Fruit fly (Drosophila melanogaster) whole organism, embryonic: ENCODE results near the gene Gale.
A peak's percentile ranks its signal among the peaks of the same experiment; 100 is the strongest.

Experiments used
- ATbp ChIP-seq: fragments of 200-800 bp; sonication (Bioruptor generic); optimal IDR thresholded peaks from 2 replicates; lab custom pipeline; 2017; ENCODE audit warnings: missing biosample characterization, mild to moderate bottlenecking, missing genetic modification characterization, missing genetic modification reagents
- Antp ChIP-seq: fragments of 200-800 bp; sonication (Bioruptor generic); optimal IDR thresholded peaks from 3 replicates; lab custom pipeline; 2016; ENCODE audit warnings: missing biosample characterization, missing genetic modification characterization
- B-H2 ChIP-seq: fragments of 200-800 bp; sonication (Bioruptor generic); optimal IDR thresholded peaks from 2 replicates; lab custom pipeline; 2018; ENCODE audit warnings: missing biosample characterization, mild to moderate bottlenecking, missing genetic modification characterization
- CG12155 ChIP-seq: fragments of 200-800 bp; sonication (Bioruptor generic); optimal IDR thresholded peaks from 3 replicates; lab custom pipeline; 2016; ENCODE audit warnings: missing biosample characterization, missing genetic modification characterization
- CG14710 ChIP-seq: fragments of 200-800 bp; sonication (Bioruptor generic); optimal IDR thresholded peaks from 3 replicates; lab custom pipeline; 2019; ENCODE audit warnings: missing biosample characterization, mild to moderate bottlenecking, missing genetic modification characterization, moderate library complexity
- CG14860 ChIP-seq: fragments of 200-800 bp; sonication (Bioruptor generic); IDR thresholded peaks from 3 replicates; pipeline ENCODE4 v1.3.6; 2022; ENCODE audit warnings: missing biosample characterization, missing genetic modification characterization; ENCODE audit not compliant: partially characterized antibody
- CG17802 ChIP-seq: fragments of 200-800 bp; sonication (Bioruptor generic); optimal IDR thresholded peaks from 2 replicates; lab custom pipeline; 2018; ENCODE audit warnings: missing biosample characterization, mild to moderate bottlenecking, missing genetic modification characterization, moderate library complexity
- CG1792 ChIP-seq: fragments of 200-800 bp; sonication (Bioruptor generic); optimal IDR thresholded peaks from 2 replicates; lab custom pipeline; 2016; ENCODE audit warnings: missing biosample characterization, missing genetic modification characterization
- CG2202 ChIP-seq: fragments of 200-800 bp; sonication (Bioruptor generic); optimal IDR thresholded peaks from 2 replicates; lab custom pipeline; 2018; ENCODE audit warnings: missing biosample characterization, mild to moderate bottlenecking, missing genetic modification characterization
- CG3838 ChIP-seq: fragments of 200-800 bp; sonication (Bioruptor generic); optimal IDR thresholded peaks from 3 replicates; lab custom pipeline; 2016; ENCODE audit warnings: missing biosample characterization, missing genetic modification characterization
- CG43689 ChIP-seq: fragments of 200-800 bp; sonication (Bioruptor generic); IDR thresholded peaks from 2 replicates; pipeline ENCODE4 v1.3.6; 2022; ENCODE audit warnings: missing biosample characterization, missing genetic modification characterization
- CG5180 ChIP-seq: fragments of 200-800 bp; sonication (Bioruptor generic); optimal IDR thresholded peaks from 3 replicates; lab custom pipeline; 2017; ENCODE audit warnings: missing biosample characterization, missing genetic modification characterization, mild to moderate bottlenecking, moderate library complexity, missing genetic modification reagents
- CG5953 ChIP-seq: fragments of 200-800 bp; sonication (Bioruptor generic); IDR thresholded peaks from 2 replicates; pipeline ENCODE4 v1.3.6; 2022; ENCODE audit warnings: missing biosample characterization, missing genetic modification characterization
- CG6791 ChIP-seq: fragments of 200-800 bp; sonication (Bioruptor generic); IDR thresholded peaks from 3 replicates; pipeline ENCODE4 v1.3.6; 2022; ENCODE audit warnings: missing biosample characterization, missing genetic modification characterization; ENCODE audit not compliant: partially characterized antibody
- CG9797 ChIP-seq: fragments of 200-800 bp; sonication (Bioruptor generic); optimal IDR thresholded peaks from 3 replicates; lab custom pipeline; 2018; ENCODE audit warnings: missing biosample characterization, mild to moderate bottlenecking, missing genetic modification characterization
- Camta ChIP-seq: fragments of 200-800 bp; sonication (Bioruptor generic); optimal IDR thresholded peaks from 2 replicates; lab custom pipeline; 2016; ENCODE audit warnings: missing biosample characterization, missing genetic modification characterization
- Dad ChIP-seq: fragments of 200-800 bp; sonication (Bioruptor generic); optimal IDR thresholded peaks from 3 replicates; lab custom pipeline; 2016; ENCODE audit warnings: missing biosample characterization, missing genetic modification characterization
- Dfd ChIP-seq, 2 experiments: fragments of >200 bp; optimal IDR thresholded peaks; 2 replicates each; lab custom pipeline; 2017; ENCODE audit warnings: missing biosample characterization in 2 of 2, missing genetic modification characterization in 2 of 2
- Ets65A ChIP-seq: fragments of 200-800 bp; sonication (Bioruptor generic); peaks from one replicate; lab custom pipeline; 2016; ENCODE audit warnings: missing biosample characterization, missing genetic modification characterization
- MTF-1 ChIP-seq: fragments of 200-800 bp; sonication (Bioruptor generic); optimal IDR thresholded peaks from 2 replicates; lab custom pipeline; 2018; ENCODE audit warnings: missing biosample characterization, mild to moderate bottlenecking, missing genetic modification characterization, borderline replicate concordance
- Med ChIP-seq: fragments of 200-800 bp; sonication (Bioruptor generic); peaks from one replicate; lab custom pipeline; 2016; ENCODE audit warnings: missing biosample characterization, missing genetic modification characterization, mild to moderate bottlenecking, inconsistent platforms, moderate library complexity
- Spps ChIP-seq: fragments of 200-800 bp; sonication (Bioruptor generic); optimal IDR thresholded peaks from 2 replicates; lab custom pipeline; 2018; ENCODE audit warnings: missing biosample characterization, mild to moderate bottlenecking, missing genetic modification characterization
- Taf1 ChIP-seq: fragments of 200-800 bp; sonication (Bioruptor generic); IDR thresholded peaks from 2 replicates; pipeline ENCODE4 v1.3.6; 2022; ENCODE audit warnings: missing biosample characterization, missing genetic modification characterization
- Tbp ChIP-seq: fragments of >200 bp; optimal IDR thresholded peaks from 2 replicates; lab custom pipeline; 2018; ENCODE audit warnings: missing biosample characterization, missing genetic modification characterization
- amos ChIP-seq: fragments of 200-800 bp; sonication (Bioruptor generic); IDR thresholded peaks from 2 replicates; pipeline ENCODE4 v1.3.6; 2022; ENCODE audit warnings: missing biosample characterization, missing genetic modification characterization; ENCODE audit not compliant: partially characterized antibody
- ash1 ChIP-seq: fragments of 200-800 bp; sonication (Bioruptor generic); optimal IDR thresholded peaks from 2 replicates; lab custom pipeline; 2018; ENCODE audit warnings: missing biosample characterization, mild to moderate bottlenecking, missing genetic modification characterization
- chm ChIP-seq: fragments of 200-800 bp; sonication (Bioruptor generic); IDR thresholded peaks from 2 replicates; pipeline ENCODE4 v1.3.6; 2022; ENCODE audit warnings: missing biosample characterization, missing genetic modification characterization
- cwo ChIP-seq: fragments of 200-800 bp; sonication (Bioruptor generic); optimal IDR thresholded peaks from 3 replicates; lab custom pipeline; 2017; ENCODE audit warnings: missing biosample characterization, missing genetic modification characterization, mild to moderate bottlenecking, moderate library complexity, missing genetic modification reagents
- dan ChIP-seq: fragments of 200-800 bp; sonication (Bioruptor generic); IDR thresholded peaks from 2 replicates; pipeline ENCODE4 v1.3.6; 2022; ENCODE audit warnings: missing biosample characterization, missing genetic modification characterization
- dm ChIP-seq: fragments of 200-800 bp; sonication (Bioruptor generic); optimal IDR thresholded peaks from 3 replicates; lab custom pipeline; 2016; ENCODE audit warnings: missing biosample characterization, missing genetic modification characterization
- dpn ChIP-seq, 2 experiments: fragments of 200-800 bp; sonication (Bioruptor generic); optimal IDR thresholded peaks; 3 replicates each; lab custom pipeline; 2016; ENCODE audit warnings: missing biosample characterization in 2 of 2, missing genetic modification characterization in 2 of 2
- gsb ChIP-seq: fragments of 200-800 bp; sonication (Bioruptor generic); IDR thresholded peaks from 2 replicates; pipeline ENCODE4 v1.3.6; 2022; ENCODE audit warnings: missing biosample characterization, missing genetic modification characterization
- gsb-n ChIP-seq: fragments of 200-800 bp; sonication (Bioruptor generic); optimal IDR thresholded peaks from 3 replicates; lab custom pipeline; 2018; ENCODE audit warnings: missing biosample characterization, mild to moderate bottlenecking, missing genetic modification characterization
- gt ChIP-seq: fragments of 200-800 bp; sonication (Bioruptor generic); IDR thresholded peaks from 2 replicates; pipeline ENCODE4 v1.3.6; 2022; ENCODE audit warnings: missing biosample characterization, missing genetic modification characterization
- jumu ChIP-seq: fragments of 200-800 bp; sonication (Bioruptor generic); optimal IDR thresholded peaks from 3 replicates; lab custom pipeline; 2016; ENCODE audit warnings: missing biosample characterization, missing genetic modification characterization
- kah ChIP-seq: fragments of 200-800 bp; sonication (Bioruptor generic); optimal IDR thresholded peaks from 2 replicates; lab custom pipeline; 2018; ENCODE audit warnings: missing biosample characterization, mild to moderate bottlenecking, missing genetic modification characterization
- kni ChIP-seq: fragments of 200-800 bp; sonication (Bioruptor generic); optimal IDR thresholded peaks from 3 replicates; lab custom pipeline; 2017; ENCODE audit warnings: mild to moderate bottlenecking, missing biosample characterization, missing genetic modification reagents, missing genetic modification characterization
- lbe ChIP-seq: fragments of 200-800 bp; sonication (Bioruptor generic); optimal IDR thresholded peaks from 2 replicates; lab custom pipeline; 2016; ENCODE audit warnings: missing biosample characterization, mild to moderate bottlenecking, missing genetic modification characterization
- lilli ChIP-seq: fragments of 200-800 bp; sonication (Bioruptor generic); optimal IDR thresholded peaks from 3 replicates; lab custom pipeline; 2016; ENCODE audit warnings: missing biosample characterization, missing genetic modification characterization
- mam ChIP-seq: fragments of 200-800 bp; sonication (Bioruptor generic); optimal IDR thresholded peaks from 3 replicates; lab custom pipeline; 2016; ENCODE audit warnings: missing biosample characterization, missing genetic modification characterization
- pan ChIP-seq, 4 experiments: fragments of >200 bp in 3 of 4; fragments of 200-800 bp in 1 of 4; sonication (Bioruptor generic) in 1 of 4; optimal IDR thresholded peaks in 3 of 4; IDR thresholded peaks in 1 of 4; 2 replicates each; pipeline versions ENCODE4 v1.3.6 to Lab custom; 2017 to 2022; ENCODE audit warnings: missing biosample characterization in 2 of 4, missing genetic modification characterization in 2 of 4, mixed read lengths in 1 of 4
- phol ChIP-seq: fragments of 200-800 bp; sonication (Bioruptor generic); optimal IDR thresholded peaks from 3 replicates; lab custom pipeline; 2018; ENCODE audit warnings: missing biosample characterization, mild to moderate bottlenecking, missing genetic modification characterization, moderate library complexity
- prd ChIP-seq, 3 experiments: fragments of >200 bp in 2 of 3; fragments of 200-800 bp in 1 of 3; sonication (Bioruptor generic) in 1 of 3; optimal IDR thresholded peaks in 2 of 3; IDR thresholded peaks in 1 of 3; 2 replicates in 2 of 3; 3 replicates in 1 of 3; pipeline versions ENCODE4 v1.3.6 to Lab custom; 2017 to 2022; ENCODE audit warnings: missing biosample characterization in 1 of 3, missing genetic modification characterization in 1 of 3
- salm ChIP-seq: fragments of 200-800 bp; sonication (Bioruptor generic); optimal IDR thresholded peaks from 2 replicates; lab custom pipeline; 2018; ENCODE audit warnings: missing biosample characterization, mild to moderate bottlenecking, missing genetic modification characterization
- sqz ChIP-seq: fragments of 200-800 bp; sonication (Bioruptor generic); optimal IDR thresholded peaks from 3 replicates; lab custom pipeline; 2018; ENCODE audit warnings: missing biosample characterization, mild to moderate bottlenecking, missing genetic modification characterization
- vvl ChIP-seq: fragments of 200-800 bp; sonication (Bioruptor generic); IDR thresholded peaks from 2 replicates; pipeline ENCODE4 v1.3.6; 2022; ENCODE audit warnings: missing biosample characterization, missing genetic modification characterization

The Gale gene

DNA sequence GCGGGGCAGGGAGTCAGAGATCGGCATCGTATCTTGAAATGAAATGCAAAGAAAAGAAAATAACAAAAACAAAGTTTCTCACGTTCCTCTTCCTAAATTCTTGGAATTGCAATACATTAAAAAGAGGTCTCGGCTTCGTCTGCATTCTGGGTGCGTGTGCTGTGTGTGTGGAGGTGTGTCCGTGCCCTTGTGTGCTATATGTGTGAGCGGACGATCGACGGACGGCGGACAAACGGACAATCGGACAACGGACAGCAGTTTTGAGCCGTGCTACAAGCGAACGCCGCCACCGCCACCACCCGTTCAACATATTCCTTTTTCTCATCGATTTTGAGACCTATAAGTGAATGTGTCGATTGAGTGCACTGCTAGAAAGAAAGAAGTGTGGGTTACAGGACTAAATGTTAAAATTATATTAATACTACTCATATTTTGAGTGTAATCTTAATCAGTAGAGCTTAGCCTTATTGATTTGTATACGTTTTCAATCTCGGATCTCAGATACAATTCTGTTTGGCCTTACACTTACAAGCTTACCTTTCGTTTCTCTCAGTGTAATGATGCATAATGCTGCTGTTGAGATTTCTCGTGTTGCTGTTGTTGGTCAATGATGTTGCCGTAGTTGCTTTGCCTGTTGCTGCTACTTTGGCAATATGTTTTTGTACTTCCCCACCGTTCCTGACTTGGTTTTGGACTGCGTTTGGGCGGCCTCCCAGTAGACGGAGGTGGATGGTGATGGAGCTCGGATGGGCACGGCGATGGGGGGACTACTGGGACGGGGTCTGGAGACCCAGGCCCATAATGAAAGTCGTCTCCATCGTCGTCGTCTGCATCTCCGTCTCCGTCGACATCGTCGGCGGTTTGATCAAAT, 27.0 kb upstream of the Gale start (continued):
- TF ChIP-seq CG3838 = peak; percentile 35
- peak; percentile 89 for TF ChIP-seq gsb-n (tag; lab: Kevin White, UChicago)
- TF ChIP-seq ash1 = no peak

DNA sequence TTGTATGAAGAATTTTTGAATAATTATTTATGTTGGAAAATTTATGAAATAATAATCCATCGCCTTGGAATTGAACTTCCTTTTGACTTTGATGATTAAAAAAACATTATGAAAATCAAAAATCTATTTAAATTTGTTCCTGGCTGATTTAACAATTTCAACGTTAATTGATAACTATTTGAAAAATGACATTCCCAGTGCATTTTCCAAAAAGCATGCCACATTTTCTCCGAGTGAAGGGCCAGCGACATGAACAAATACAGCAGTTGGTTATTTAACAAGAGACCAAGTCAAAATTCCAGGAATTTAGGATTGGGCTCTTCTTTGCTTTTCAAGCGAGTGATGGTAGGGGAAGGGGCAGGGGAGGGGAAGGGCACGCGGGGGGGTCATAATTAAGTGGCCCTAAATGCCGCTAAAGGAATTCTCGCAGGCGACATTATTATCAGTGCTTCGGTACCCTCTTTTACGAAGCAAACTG, 26.0 kb upstream of the Gale start:
- no peak for TF ChIP-seq dm (GFP tag; lab: Kevin White, UChicago)
- TF ChIP-seq Taf1 (GFP tag; lab: Robert Waterston, UW) = no peak
- no peak for TF ChIP-seq ATbp (GFP tag; lab: Kevin White, UChicago)
- TF ChIP-seq pan (optimal IDR thresholded peaks at IDR 0.05; lab: Kevin White, UChicago) = no peak
- TF ChIP-seq pan (GFP tag; optimal IDR thresholded peaks at IDR 0.05 in 1 of 2, IDR thresholded peaks at IDR 0.05 in 1 of 2) = no peak
- no peak for TF ChIP-seq Med (GFP tag; lab: Kevin White, UChicago)
- no peak for TF ChIP-seq Dfd (GFP tag; optimal IDR thresholded peaks at IDR 0.05; lab: Kevin White, UChicago)
- peak; percentile 24 for TF ChIP-seq lilli
- TF ChIP-seq gt (GFP tag; lab: Robert Waterston, UW) = no peak
- TF ChIP-seq CG1792 (GFP tag; lab: Kevin White, UChicago) = no peak
- TF ChIP-seq CG17802 (tag; lab: Kevin White, UChicago) = peak; percentile 10
- TF ChIP-seq phol = peak; percentile 74
- TF ChIP-seq gsb (GFP tag; lab: Robert Waterston, UW) = no peak
- peak; percentile 85 for TF ChIP-seq CG14710 (tag; lab: Kevin White, UChicago)
- TF ChIP-seq mam (GFP tag; lab: Kevin White, UChicago) = no peak
- TF ChIP-seq dan (GFP tag; lab: Robert Waterston, UW) = no peak
- TF ChIP-seq chm (GFP tag; lab: Robert Waterston, UW) = peak; percentile 52; the same call in 1 of the 2 replicates
- TF ChIP-seq Camta = peak; percentile 28
- peak; percentile 74 for TF ChIP-seq Spps (tag; lab: Kevin White, UChicago)
- peak; percentile 42 for TF ChIP-seq sqz (GFP tag; lab: Kevin White, UChicago)
- TF ChIP-seq prd (optimal IDR thresholded peaks at IDR 0.05; lab: Kevin White, UChicago) = no peak
- peak; percentile 45; the same call in 2 of the 3 replicates for TF ChIP-seq prd (GFP tag; IDR thresholded peaks at IDR 0.05; lab: Robert Waterston, UW)
- no peak for TF ChIP-seq CG43689 (GFP tag; lab: Robert Waterston, UW)
- TF ChIP-seq Ets65A (GFP tag; lab: Kevin White, UChicago) = no peak
- no peak for TF ChIP-seq kah (GFP tag; lab: Kevin White, UChicago)
- TF ChIP-seq CG9797 (GFP tag; lab: Kevin White, UChicago) = no peak
- TF ChIP-seq CG5953 (GFP tag; lab: Robert Waterston, UW) = no peak
- TF ChIP-seq CG14860 (GFP tag; lab: Robert Waterston, UW) = no peak
- TF ChIP-seq Dad (GFP tag; lab: Kevin White, UChicago) = no peak
- TF ChIP-seq jumu (GFP tag; lab: Kevin White, UChicago) = no peak
- peak in 1 of 2 experiments; percentile 14 for TF ChIP-seq dpn (GFP tag; optimal IDR thresholded peaks at IDR 0.05; lab: Kevin White, UChicago)
- TF ChIP-seq CG5180 = no peak
- TF ChIP-seq Antp (GFP tag; lab: Kevin White, UChicago) = no peak
- TF ChIP-seq amos (GFP tag; lab: Robert Waterston, UW) = no peak
- TF ChIP-seq kni (GFP tag; lab: Kevin White, UChicago) = peak; percentile 60
- peak; percentile 81 for TF ChIP-seq CG2202 (tag; lab: Kevin White, UChicago)
- TF ChIP-seq Tbp (GFP tag; lab: Kevin White, UChicago) = no peak
- TF ChIP-seq CG6791 (GFP tag; lab: Robert Waterston, UW) = no peak
- TF ChIP-seq salm = no peak
- 0 out of 2 replicates have a peak, but pooled peaks have one; percentile 12 for TF ChIP-seq vvl
- TF ChIP-seq cwo (GFP tag; lab: Kevin White, UChicago) = no peak
- peak; percentile 15 for TF ChIP-seq lbe
- TF ChIP-seq MTF-1 (GFP tag; lab: Kevin White, UChicago) = no peak
- TF ChIP-seq B-H2 (GFP tag; lab: Kevin White, UChicago) = no peak
- TF ChIP-seq CG12155 (GFP tag; lab: Kevin White, UChicago) = no peak
